Worm (Caenorhabditis elegans): ENCODE measurements around the gene C47G2.4.

The C47G2.4 gene

DNA sequence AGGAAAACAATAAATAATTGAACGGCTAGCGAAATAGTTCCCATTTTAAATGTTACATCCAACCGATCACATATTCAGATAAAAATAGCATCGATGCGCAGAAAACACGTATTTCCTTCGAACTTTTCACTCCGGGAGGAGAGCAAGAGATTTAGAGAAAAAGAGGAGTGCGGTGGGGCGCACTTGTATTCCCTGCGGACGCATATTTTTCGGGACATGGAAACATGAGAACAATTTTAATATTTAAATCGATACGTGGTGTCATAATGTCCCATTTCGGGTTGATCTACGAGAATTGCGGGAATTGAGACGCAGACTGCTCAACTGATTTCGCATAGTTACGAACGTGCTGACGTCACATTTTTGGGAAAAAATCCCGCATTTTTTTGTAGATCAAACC is at the start of gene C47G2.4:
TSS of gene C47G2.4 (minus strand) at position 174 of the 400 bp plus-strand sequence.
- TF ChIP-seq C34F6.9 (tag; optimal IDR thresholded peaks at IDR 0.05) (peak; percentile 79), alr-1 (tag; optimal IDR thresholded peaks at IDR 0.05) (no peak), nhr-25 (tag; optimal IDR thresholded peaks at IDR 0.05) (peak; percentile 58), nhr-77 (tag; optimal IDR thresholded peaks at IDR 0.05) (no peak), ztf-4 (tag; optimal IDR thresholded peaks at IDR 0.05) (peak; percentile 53), fos-1 (tag; optimal IDR thresholded peaks at IDR 0.05) (peak; percentile 17), sma-9 (GFP tag; optimal IDR thresholded peaks at IDR 0.05) (peak; percentile 67), sma-9 (tag; optimal IDR thresholded peaks at IDR 0.05) (no peak), R02D3.7 (tag; optimal IDR thresholded peaks at IDR 0.05) (no peak), nhr-6 (tag; optimal IDR thresholded peaks at IDR 0.05) (peak; percentile 10), lsy-2 (tag; optimal IDR thresholded peaks at IDR 0.05) (peak; percentile 37 to 79), ceh-16 (tag; optimal IDR thresholded peaks at IDR 0.05) (peak; percentile 18), sem-4 (tag; optimal IDR thresholded peaks at IDR 0.05) (no peak), ama-1 (optimal IDR thresholded peaks at IDR 0.05) (no peak), lin-11 (tag; optimal IDR thresholded peaks at IDR 0.05) (peak; percentile 27), skn-1 (tag; optimal IDR thresholded peaks at IDR 0.05) (no peak), crh-2 (tag; optimal IDR thresholded peaks at IDR 0.05) (peak; percentile 76), zag-1 (tag; optimal IDR thresholded peaks at IDR 0.05) (peak; percentile 3), mdl-1 (tag; optimal IDR thresholded peaks at IDR 0.05) (no peak), snpc-4 (tag; optimal IDR thresholded peaks at IDR 0.05) (peak; percentile 12), peb-1 (tag; optimal IDR thresholded peaks at IDR 0.05) (no peak), ZK546.5 (tag; optimal IDR thresholded peaks at IDR 0.05) (no peak), lin-13 (GFP tag; optimal IDR thresholded peaks at IDR 0.05) (peak; percentile 79), gmeb-1 (tag; optimal IDR thresholded peaks at IDR 0.05) (peak; percentile 70), nhr-129 (tag; optimal IDR thresholded peaks at IDR 0.05) (peak; percentile 60), unc-55 (GFP tag; optimal IDR thresholded peaks at IDR 0.05) (peak; percentile 75), sma-3 (GFP tag; optimal IDR thresholded peaks at IDR 0.05) (peak; percentile 66), blmp-1 (tag; optimal IDR thresholded peaks at IDR 0.05; ENCODE audit: insufficient read depth) (peak; percentile 34), nhr-21 (tag; optimal IDR thresholded peaks at IDR 0.05) (peak; percentile 42), egl-27 (tag; optimal IDR thresholded peaks at IDR 0.05) (peak; percentile 31), F13H6.1 (tag; optimal IDR thresholded peaks at IDR 0.05) (peak; percentile 53)

DNA sequence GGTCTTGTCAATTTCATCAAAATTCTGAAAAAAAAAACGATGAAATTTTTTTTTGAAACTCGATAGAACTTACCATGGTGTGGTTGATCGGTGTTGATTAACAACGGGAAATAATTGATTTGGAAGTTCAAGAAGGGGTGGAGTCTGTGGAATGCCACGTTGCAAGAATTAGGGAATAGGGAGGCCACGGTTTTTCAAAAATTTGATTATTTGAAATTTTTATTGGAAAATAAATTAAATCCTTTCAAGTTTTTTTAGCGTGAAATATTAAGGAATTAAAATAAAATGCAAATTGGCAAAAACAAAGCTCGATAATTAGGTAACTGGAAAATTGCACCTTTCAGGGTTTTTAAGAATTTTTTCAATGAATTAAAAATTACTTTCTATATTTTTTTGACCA is 46.1 kb upstream of the C47G2.4 start, which contains the start of gene rmd-3:
TSS of gene rmd-3 (minus strand) at position 101 of the 400 bp plus-strand sequence.
- TF ChIP-seq ceh-16 (tag; optimal IDR thresholded peaks at IDR 0.05) (no peak), mab-5 (tag; optimal IDR thresholded peaks at IDR 0.05) (no peak), R02D3.7 (tag; optimal IDR thresholded peaks at IDR 0.05) (no peak), nhr-77 (tag; optimal IDR thresholded peaks at IDR 0.05) (no peak), alr-1 (tag; optimal IDR thresholded peaks at IDR 0.05) (no peak), nhr-21 (tag; optimal IDR thresholded peaks at IDR 0.05) (no peak), gmeb-1 (tag; optimal IDR thresholded peaks at IDR 0.05) (no peak), C34F6.9 (tag; optimal IDR thresholded peaks at IDR 0.05) (no peak), skn-1 (tag; optimal IDR thresholded peaks at IDR 0.05) (no peak), snpc-4 (tag; optimal IDR thresholded peaks at IDR 0.05) (no peak), ceh-82 (tag; optimal IDR thresholded peaks at IDR 0.05) (no peak)

DNA sequence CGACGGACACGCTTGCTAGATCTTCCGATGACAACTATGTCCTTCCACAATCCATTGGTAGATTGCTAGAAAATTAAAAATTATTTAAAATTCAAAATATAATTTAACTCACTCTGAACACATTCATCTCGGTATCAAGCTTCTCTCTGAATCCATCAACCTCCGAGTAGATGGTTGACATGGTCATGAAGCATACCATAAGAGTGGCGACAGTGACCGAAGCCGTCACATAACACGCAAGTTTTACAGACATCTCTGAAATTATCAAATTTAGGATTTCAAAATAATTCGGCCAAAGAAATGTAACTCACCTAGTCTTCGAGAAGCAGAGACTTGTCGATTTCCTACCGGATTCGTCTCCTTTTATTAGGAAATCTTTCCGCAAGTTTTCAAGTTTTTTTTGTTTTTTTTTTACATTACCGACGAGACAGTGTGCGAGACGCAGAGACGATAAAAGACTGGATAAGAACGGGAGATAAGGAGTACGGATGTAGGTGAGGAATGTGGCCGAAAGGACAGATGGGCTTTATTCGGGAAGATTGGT is 44.2 kb upstream of the C47G2.4 start, which contains the start of gene sqt-1:
TSS of gene sqt-1 (minus strand) at position 341 of the 544 bp plus-strand sequence.
- TF ChIP-seq ama-1 (optimal IDR thresholded peaks at IDR 0.05) (peak; percentile 69), elt-1 (tag; optimal IDR thresholded peaks at IDR 0.05) (no peak), nhr-21 (tag; optimal IDR thresholded peaks at IDR 0.05) (peak; percentile 36), unc-55 (GFP tag; optimal IDR thresholded peaks at IDR 0.05) (peak; percentile 64), ztf-4 (tag; optimal IDR thresholded peaks at IDR 0.05) (no peak), lin-13 (GFP tag; optimal IDR thresholded peaks at IDR 0.05) (no peak), sma-3 (GFP tag; optimal IDR thresholded peaks at IDR 0.05) (no peak), aly-2 (tag; optimal IDR thresholded peaks at IDR 0.05) (no peak), sma-9 (GFP tag; optimal IDR thresholded peaks at IDR 0.05) (no peak), sma-9 (tag; optimal IDR thresholded peaks at IDR 0.05) (no peak), skn-1 (tag; optimal IDR thresholded peaks at IDR 0.05) (no peak), nhr-6 (tag; optimal IDR thresholded peaks at IDR 0.05) (no peak), sem-4 (tag; optimal IDR thresholded peaks at IDR 0.05) (peak; percentile 37)

DNA sequence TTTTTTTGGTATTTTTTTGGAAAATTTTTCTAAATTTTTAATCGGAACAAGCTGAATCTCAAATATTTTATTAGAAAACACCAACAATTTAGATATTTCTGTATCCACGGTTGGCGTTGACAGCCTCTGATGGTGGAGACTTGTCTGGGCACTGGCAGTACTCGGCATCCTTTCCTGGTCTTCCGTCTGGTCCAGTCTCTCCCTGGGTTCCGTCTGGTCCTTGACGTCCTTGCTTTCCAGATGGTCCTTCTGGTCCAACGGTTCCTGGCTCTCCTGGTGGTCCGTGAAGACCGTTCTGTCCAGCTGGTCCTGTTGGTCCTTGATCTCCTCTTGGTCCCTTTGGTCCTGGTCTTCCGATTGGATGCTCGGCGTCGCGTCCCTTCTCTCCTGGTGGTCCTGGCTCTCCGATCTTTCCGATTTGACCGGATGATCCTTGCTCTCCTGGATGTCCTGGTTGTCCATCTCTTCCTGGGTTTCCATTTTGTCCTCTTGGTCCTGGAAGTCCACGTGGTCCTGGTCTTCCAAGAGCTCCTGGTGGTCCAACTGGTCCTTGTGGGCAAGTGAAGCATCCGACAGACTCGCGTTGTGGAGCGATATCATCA is 43.3 kb upstream of the C47G2.4 start:
- no peak for TF ChIP-seq lin-11 (tag; optimal IDR thresholded peaks at IDR 0.05)
- TF ChIP-seq mab-5 (tag; optimal IDR thresholded peaks at IDR 0.05) = no peak
- TF ChIP-seq blmp-1 (tag; optimal IDR thresholded peaks at IDR 0.05; ENCODE audit: insufficient read depth) = no peak
- no peak for TF ChIP-seq sma-9 (GFP tag; optimal IDR thresholded peaks at IDR 0.05)
- no peak for TF ChIP-seq sma-9 (tag; optimal IDR thresholded peaks at IDR 0.05)
- no peak for TF ChIP-seq sem-4 (tag; optimal IDR thresholded peaks at IDR 0.05)
- TF ChIP-seq lsy-2 (tag; optimal IDR thresholded peaks at IDR 0.05) = no peak
- no peak for TF ChIP-seq ceh-82 (tag; optimal IDR thresholded peaks at IDR 0.05)
- TF ChIP-seq nhr-10 (tag; optimal IDR thresholded peaks at IDR 0.05) = no peak
- TF ChIP-seq ama-1 (optimal IDR thresholded peaks at IDR 0.05) = no peak
- TF ChIP-seq mbf-1 (tag; optimal IDR thresholded peaks at IDR 0.05) = no peak
- no peak for TF ChIP-seq egl-27 (tag; optimal IDR thresholded peaks at IDR 0.05)
- TF ChIP-seq peb-1 (tag; optimal IDR thresholded peaks at IDR 0.05) = no peak
- TF ChIP-seq zag-1 (tag; optimal IDR thresholded peaks at IDR 0.05) = no peak
- TF ChIP-seq gmeb-1 (tag; optimal IDR thresholded peaks at IDR 0.05) = no peak
